Fruit fly (Drosophila melanogaster) Kc167 (cell line): Measurements from ENCODE around the gene CG11655.

Experiments used
- Sin3A ChIP-seq: fragments of >200 bp; optimal IDR thresholded peaks from 2 replicates; lab custom pipeline; 2018; ENCODE audit warnings: missing external identifiers
- h ChIP-seq: fragments of >200 bp; optimal IDR thresholded peaks from 3 replicates; lab custom pipeline; 2018; ENCODE audit warnings: missing external identifiers
- psq ChIP-seq: fragments of >200 bp; optimal IDR thresholded peaks from 2 replicates; lab custom pipeline; 2017; ENCODE audit warnings: missing external identifiers
- ttk ChIP-seq: sonication (Bioruptor generic); optimal IDR thresholded peaks from 2 replicates; lab custom pipeline; 2017; ENCODE audit warnings: missing external identifiers

dm6 chrX:15502864-15503263 is 49.6 kb downstream of the CG11655 start:
- TF ChIP-seq ttk (peak; percentile 54), h (lab: Kevin White, UChicago) (no peak), psq (lab: Kevin White, UChicago) (no peak), Sin3A (lab: Kevin White, UChicago) (no peak)
